Worm (Caenorhabditis elegans): ENCODE results near the gene srm-6.

DNA sequence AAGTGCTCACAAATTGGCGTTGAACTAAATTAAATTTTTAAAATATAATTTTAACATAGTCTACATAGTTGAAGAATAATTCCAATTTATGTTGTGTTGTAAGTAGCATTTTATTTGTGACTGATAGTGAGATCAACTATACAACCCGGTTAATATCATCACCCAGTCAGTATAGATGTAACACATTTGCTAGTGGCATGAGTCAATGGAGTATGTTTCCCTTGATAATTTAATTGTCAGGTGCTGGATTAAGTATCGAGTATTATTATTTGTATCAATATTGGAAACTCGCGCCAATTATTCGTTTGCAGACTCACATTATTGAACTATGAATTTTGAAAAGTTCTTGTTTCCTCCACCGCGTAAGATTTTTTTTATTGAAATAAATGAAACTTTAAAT lies 1.9 kb upstream of the srm-6 start, which contains the start of gene srm-5:
- TF ChIP-seq fax-1 (tag; optimal IDR thresholded peaks at IDR 0.05) (no peak), nhr-11 (tag; optimal IDR thresholded peaks at IDR 0.05) (no peak), odd-2 (tag; optimal IDR thresholded peaks at IDR 0.05) (no peak)
